Fruit fly (Drosophila melanogaster) Kc167 (cell line): Measurements from ENCODE around the gene CG3184.

ENCODE experiments used
- Myc ChIP-seq: fragments of >200 bp; optimal IDR thresholded peaks from 2 replicates; lab custom pipeline; 2017; ENCODE audit warnings: missing external identifiers
- psq ChIP-seq: fragments of >200 bp; optimal IDR thresholded peaks from 2 replicates; lab custom pipeline; 2017; ENCODE audit warnings: missing external identifiers

DNA sequence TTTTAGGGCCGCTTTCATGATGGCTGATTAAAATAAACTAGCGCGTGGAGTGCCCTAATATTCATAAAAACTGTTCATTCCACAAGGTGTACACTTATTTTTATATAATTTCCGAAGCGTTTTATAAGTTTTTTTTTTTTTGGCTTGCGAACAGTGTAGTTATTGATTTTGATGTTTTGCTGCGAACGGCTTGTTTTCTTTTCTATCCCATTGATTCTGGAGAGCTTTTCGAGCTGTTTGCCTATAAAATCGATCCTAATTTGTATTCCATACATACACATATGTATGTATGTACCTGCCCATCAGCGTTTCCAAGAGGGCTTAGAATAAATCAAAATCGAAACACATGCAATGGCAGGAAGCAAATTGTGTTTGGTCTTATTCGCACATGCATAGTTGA is 21.7 kb upstream of the CG3184 start:
- TF ChIP-seq psq (lab: Kevin White, UChicago) (no peak), Myc (lab: Kevin White, UChicago) (no peak)
